Fruit fly (Drosophila melanogaster) whole organism, embryonic: ENCODE measurements around the gene CG18598.

Source experiments
- ATbp ChIP-seq: fragments of 200-800 bp; sonication (Bioruptor generic); optimal IDR thresholded peaks from 2 replicates; lab custom pipeline; 2017; ENCODE audit warnings: missing biosample characterization, mild to moderate bottlenecking, missing genetic modification characterization, missing genetic modification reagents
- Bgb ChIP-seq: fragments of 200-800 bp; sonication (Bioruptor generic); IDR thresholded peaks from 2 replicates; pipeline ENCODE4 v1.3.6; 2022; ENCODE audit warnings: missing biosample characterization, missing genetic modification characterization; ENCODE audit not compliant: partially characterized antibody
- Blimp-1 ChIP-seq: fragments of 200-800 bp; sonication (Bioruptor generic); optimal IDR thresholded peaks from 3 replicates; lab custom pipeline; 2018; ENCODE audit warnings: missing biosample characterization, missing genetic modification characterization, mild to moderate bottlenecking, moderate library complexity, missing genetic modification reagents
- CG12071 ChIP-seq: fragments of 200-800 bp; sonication (Bioruptor generic); optimal IDR thresholded peaks from 3 replicates; lab custom pipeline; 2018; ENCODE audit warnings: missing biosample characterization, mild to moderate bottlenecking, missing genetic modification characterization
- CG12299 ChIP-seq: fragments of 200-800 bp; sonication (Bioruptor generic); optimal IDR thresholded peaks from 2 replicates; lab custom pipeline; 2018; ENCODE audit warnings: missing biosample characterization, mild to moderate bottlenecking, missing genetic modification characterization
- CG13123 ChIP-seq: fragments of 200-800 bp; sonication (Bioruptor generic); optimal IDR thresholded peaks from 2 replicates; lab custom pipeline; 2016; ENCODE audit warnings: missing biosample characterization, missing genetic modification characterization
- CG13624 ChIP-seq: fragments of 200-800 bp; sonication (Bioruptor generic); optimal IDR thresholded peaks from 2 replicates; lab custom pipeline; 2016; ENCODE audit warnings: missing biosample characterization, missing genetic modification characterization
- CG14441 ChIP-seq: fragments of 200-800 bp; sonication (Bioruptor generic); IDR thresholded peaks from 2 replicates; pipeline ENCODE4 v1.3.6; 2022; ENCODE audit warnings: missing biosample characterization, missing genetic modification characterization
- CG15011 ChIP-seq: fragments of 200-800 bp; sonication (Bioruptor generic); optimal IDR thresholded peaks from 3 replicates; lab custom pipeline; 2018; ENCODE audit warnings: missing biosample characterization, mild to moderate bottlenecking, missing genetic modification characterization
- CG1602 ChIP-seq: fragments of 200-800 bp; sonication (Bioruptor generic); optimal IDR thresholded peaks from 3 replicates; lab custom pipeline; 2016; ENCODE audit warnings: missing biosample characterization, missing genetic modification characterization
- CG30403 ChIP-seq: fragments of 200-800 bp; sonication (Bioruptor generic); optimal IDR thresholded peaks from 3 replicates; lab custom pipeline; 2016; ENCODE audit warnings: missing biosample characterization, missing genetic modification characterization
- CG31441 ChIP-seq: fragments of 200-800 bp; sonication (Bioruptor generic); IDR thresholded peaks from 2 replicates; pipeline ENCODE4 v1.3.6; 2022; ENCODE audit warnings: missing biosample characterization, missing genetic modification characterization
- CG3407 ChIP-seq: fragments of 200-800 bp; sonication (Bioruptor generic); optimal IDR thresholded peaks from 2 replicates; lab custom pipeline; 2018; ENCODE audit warnings: missing biosample characterization, mild to moderate bottlenecking, missing genetic modification characterization
- CG34422 ChIP-seq: fragments of 200-800 bp; sonication (Bioruptor generic); IDR thresholded peaks from 3 replicates; pipeline ENCODE4 v1.3.6; 2022; ENCODE audit warnings: missing biosample characterization, missing genetic modification characterization
- CG4424 ChIP-seq: fragments of 200-800 bp; sonication (Bioruptor generic); optimal IDR thresholded peaks from 3 replicates; lab custom pipeline; 2016; ENCODE audit warnings: missing biosample characterization, missing genetic modification characterization
- CG4617 ChIP-seq: fragments of 200-800 bp; sonication (Bioruptor generic); optimal IDR thresholded peaks from 3 replicates; lab custom pipeline; 2016; ENCODE audit warnings: missing biosample characterization, missing genetic modification characterization, borderline replicate concordance
- CG5180 ChIP-seq: fragments of 200-800 bp; sonication (Bioruptor generic); optimal IDR thresholded peaks from 3 replicates; lab custom pipeline; 2017; ENCODE audit warnings: missing biosample characterization, missing genetic modification characterization, mild to moderate bottlenecking, moderate library complexity, missing genetic modification reagents
- CG6791 ChIP-seq: fragments of 200-800 bp; sonication (Bioruptor generic); IDR thresholded peaks from 3 replicates; pipeline ENCODE4 v1.3.6; 2022; ENCODE audit warnings: missing biosample characterization, missing genetic modification characterization; ENCODE audit not compliant: partially characterized antibody
- CG7372 ChIP-seq: fragments of 200-800 bp; sonication (Bioruptor generic); IDR thresholded peaks from 2 replicates; pipeline ENCODE4 v1.3.6; 2022; ENCODE audit warnings: missing biosample characterization, missing genetic modification characterization
- CG7745 ChIP-seq: fragments of 200-800 bp; sonication (Bioruptor generic); optimal IDR thresholded peaks from 2 replicates; lab custom pipeline; 2018; ENCODE audit warnings: missing biosample characterization, mild to moderate bottlenecking, missing genetic modification characterization, moderate library complexity
- CG9932 ChIP-seq: fragments of 200-800 bp; sonication (Bioruptor generic); IDR thresholded peaks from 2 replicates; pipeline ENCODE4 v1.3.6; 2022; ENCODE audit warnings: missing biosample characterization, missing genetic modification characterization
- Dad ChIP-seq: fragments of 200-800 bp; sonication (Bioruptor generic); optimal IDR thresholded peaks from 3 replicates; lab custom pipeline; 2016; ENCODE audit warnings: missing biosample characterization, missing genetic modification characterization
- Dip2 ChIP-seq: fragments of 200-800 bp; sonication (Bioruptor generic); IDR thresholded peaks from 2 replicates; pipeline ENCODE4 v1.3.6; 2022; ENCODE audit warnings: missing biosample characterization, missing genetic modification characterization
- E2f1 ChIP-seq: fragments of 200-800 bp; sonication (Bioruptor generic); IDR thresholded peaks from 2 replicates; pipeline ENCODE4 v1.3.6; 2022; ENCODE audit warnings: missing biosample characterization, missing genetic modification characterization
- HHEX ChIP-seq: fragments of 200-800 bp; sonication (Bioruptor generic); optimal IDR thresholded peaks from 3 replicates; lab custom pipeline; 2017; ENCODE audit warnings: missing biosample characterization, mild to moderate bottlenecking, missing genetic modification characterization, missing genetic modification reagents
- HmgD ChIP-seq: fragments of 200-800 bp; sonication (Bioruptor generic); optimal IDR thresholded peaks from 3 replicates; lab custom pipeline; 2016; ENCODE audit warnings: missing biosample characterization, missing genetic modification characterization
- Hr3 ChIP-seq: fragments of 200-800 bp; sonication (Bioruptor generic); optimal IDR thresholded peaks from 3 replicates; lab custom pipeline; 2016; ENCODE audit warnings: missing biosample characterization, missing genetic modification characterization
- Mrtf ChIP-seq: fragments of 200-800 bp; sonication (Bioruptor generic); IDR thresholded peaks from 3 replicates; pipeline ENCODE4 v1.3.6; 2022; ENCODE audit warnings: missing biosample characterization, missing genetic modification characterization
- NFAT ChIP-seq: fragments of 200-800 bp; sonication (Bioruptor generic); IDR thresholded peaks from 2 replicates; pipeline ENCODE4 v1.3.6; 2022; ENCODE audit warnings: missing biosample characterization, missing genetic modification characterization
- abd-A ChIP-seq: fragments of 200-800 bp; sonication (Bioruptor generic); optimal IDR thresholded peaks from 3 replicates; lab custom pipeline; 2019; ENCODE audit warnings: missing biosample characterization, mild to moderate bottlenecking, missing genetic modification characterization, moderate library complexity
- ac ChIP-seq: fragments of 200-800 bp; sonication (Bioruptor generic); optimal IDR thresholded peaks from 3 replicates; lab custom pipeline; 2017; ENCODE audit warnings: missing biosample characterization, mild to moderate bottlenecking, missing genetic modification characterization
- ara ChIP-seq: fragments of 200-800 bp; sonication (Bioruptor generic); IDR thresholded peaks from 2 replicates; pipeline ENCODE4 v1.3.6; 2022; ENCODE audit warnings: missing biosample characterization, missing genetic modification characterization
- ash1 ChIP-seq: fragments of 200-800 bp; sonication (Bioruptor generic); optimal IDR thresholded peaks from 2 replicates; lab custom pipeline; 2018; ENCODE audit warnings: missing biosample characterization, mild to moderate bottlenecking, missing genetic modification characterization
- dm ChIP-seq: fragments of 200-800 bp; sonication (Bioruptor generic); optimal IDR thresholded peaks from 3 replicates; lab custom pipeline; 2016; ENCODE audit warnings: missing biosample characterization, missing genetic modification characterization
- dysf ChIP-seq: fragments of 200-800 bp; sonication (Bioruptor generic); IDR thresholded peaks from 3 replicates; pipeline ENCODE4 v1.3.6; 2022; ENCODE audit warnings: missing biosample characterization, missing genetic modification characterization
- gcm ChIP-seq: fragments of 200-800 bp; sonication (Bioruptor generic); optimal IDR thresholded peaks from 2 replicates; lab custom pipeline; 2019; ENCODE audit warnings: missing biosample characterization, mild to moderate bottlenecking, missing genetic modification characterization, moderate library complexity
- grau ChIP-seq: fragments of 200-800 bp; optimal IDR thresholded peaks from 3 replicates; lab custom pipeline; 2019; ENCODE audit warnings: missing biosample characterization, mild to moderate bottlenecking, missing genetic modification characterization, moderate library complexity
- hth ChIP-seq: fragments of >200 bp; optimal IDR thresholded peaks from 2 replicates; lab custom pipeline; 2017; ENCODE audit warnings: inconsistent platforms
- klu ChIP-seq: fragments of 200-800 bp; sonication (Bioruptor generic); IDR thresholded peaks from 2 replicates; pipeline ENCODE4 v1.3.6; 2022; ENCODE audit warnings: missing biosample characterization, missing genetic modification characterization
- lbe ChIP-seq: fragments of 200-800 bp; sonication (Bioruptor generic); optimal IDR thresholded peaks from 2 replicates; lab custom pipeline; 2016; ENCODE audit warnings: missing biosample characterization, mild to moderate bottlenecking, missing genetic modification characterization
- lilli ChIP-seq: fragments of 200-800 bp; sonication (Bioruptor generic); optimal IDR thresholded peaks from 3 replicates; lab custom pipeline; 2016; ENCODE audit warnings: missing biosample characterization, missing genetic modification characterization
- org-1 ChIP-seq: fragments of 200-800 bp; sonication (Bioruptor generic); optimal IDR thresholded peaks from 2 replicates; lab custom pipeline; 2017; ENCODE audit warnings: missing biosample characterization, missing genetic modification characterization
- ranshi ChIP-seq: fragments of 200-800 bp; sonication (Bioruptor generic); IDR thresholded peaks from 2 replicates; pipeline ENCODE4 v1.3.6; 2022; ENCODE audit warnings: missing biosample characterization, missing genetic modification characterization
- repo ChIP-seq: fragments of 200-800 bp; sonication (Bioruptor generic); optimal IDR thresholded peaks from 2 replicates; lab custom pipeline; 2016; ENCODE audit warnings: missing biosample characterization, missing genetic modification characterization
- row ChIP-seq: fragments of 200-800 bp; sonication (Bioruptor generic); IDR thresholded peaks from 3 replicates; pipeline ENCODE4 v1.3.6; 2022; ENCODE audit warnings: missing biosample characterization, missing genetic modification characterization
- shn ChIP-seq: fragments of 200-800 bp; sonication (Bioruptor generic); optimal IDR thresholded peaks from 3 replicates; lab custom pipeline; 2016; ENCODE audit warnings: missing biosample characterization, missing genetic modification characterization
- slbo ChIP-seq: fragments of 200-800 bp; sonication (Bioruptor generic); IDR thresholded peaks from 2 replicates; pipeline ENCODE4 v1.3.6; 2022; ENCODE audit warnings: missing biosample characterization, missing genetic modification characterization
- tgo ChIP-seq: fragments of 200-800 bp; sonication (Bioruptor generic); IDR thresholded peaks from 3 replicates; pipeline ENCODE4 v1.3.6; 2022; ENCODE audit warnings: missing biosample characterization, missing genetic modification characterization
- toy ChIP-seq: fragments of 200-800 bp; sonication (Bioruptor generic); IDR thresholded peaks from 2 replicates; pipeline ENCODE4 v1.3.6; 2022; ENCODE audit warnings: missing biosample characterization, missing genetic modification characterization
- unc-4 ChIP-seq: fragments of 200-800 bp; sonication (Bioruptor generic); IDR thresholded peaks from 2 replicates; pipeline ENCODE4 v1.3.6; 2022; ENCODE audit warnings: missing biosample characterization, missing genetic modification characterization; ENCODE audit not compliant: partially characterized antibody
- zf30C ChIP-seq: fragments of 200-800 bp; sonication (Bioruptor generic); optimal IDR thresholded peaks from 3 replicates; lab custom pipeline; 2018; ENCODE audit warnings: missing biosample characterization, mild to moderate bottlenecking, missing genetic modification characterization
- zfh1 ChIP-seq: fragments of 200-800 bp; sonication (Bioruptor generic); IDR thresholded peaks from 3 replicates; pipeline ENCODE4 v1.3.6; 2022; ENCODE audit warnings: missing biosample characterization, missing genetic modification characterization

The CG18598 gene

DNA sequence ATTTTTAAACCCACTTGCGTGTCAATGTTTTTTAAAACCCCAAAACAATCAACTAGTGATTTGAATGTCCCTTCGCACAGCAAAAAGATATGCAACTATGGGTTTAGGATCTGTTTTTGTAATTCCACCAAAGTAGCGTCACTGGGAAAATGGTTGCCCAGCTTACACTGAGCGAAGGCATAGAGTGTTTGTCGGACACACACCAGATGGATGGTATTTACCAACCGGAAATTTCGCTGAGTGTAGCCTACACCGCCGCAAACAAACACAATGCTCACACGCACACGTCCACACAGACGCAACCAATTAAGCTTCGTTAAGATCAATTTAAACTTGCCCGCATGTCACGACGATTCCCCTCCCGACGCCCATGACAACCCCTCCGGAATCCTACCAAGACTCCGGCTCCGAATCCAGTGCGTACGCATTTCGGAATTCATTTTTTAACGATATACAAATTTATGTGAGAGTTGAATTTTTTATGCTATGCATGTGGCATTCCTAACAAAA, 22.1 kb upstream of the CG18598 start (continued):
- no peak for TF ChIP-seq CG4617 (GFP tag; lab: Kevin White, UChicago)
- no peak for TF ChIP-seq ATbp
- TF ChIP-seq CG13624 (GFP tag; lab: Kevin White, UChicago), result no peak
- TF ChIP-seq shn (GFP tag; lab: Kevin White, UChicago), result no peak
- no peak for TF ChIP-seq dm (GFP tag; lab: Kevin White, UChicago)
- TF ChIP-seq CG5180 (GFP tag; lab: Kevin White, UChicago), result no peak
- TF ChIP-seq Hr3 (GFP tag; lab: Kevin White, UChicago), result no peak
- no peak for TF ChIP-seq CG7745 (tag; lab: Kevin White, UChicago)
- no peak for TF ChIP-seq CG12071
- TF ChIP-seq CG6791, result no peak
- TF ChIP-seq HmgD (GFP tag; lab: Kevin White, UChicago), result no peak
- no peak for TF ChIP-seq CG3407
- TF ChIP-seq dysf (GFP tag; lab: Robert Waterston, UW), result 0 out of 3 replicates have a peak, but pooled peaks have one; percentile 34
- TF ChIP-seq E2f1 (GFP tag; lab: Robert Waterston, UW), result no peak
- no peak for TF ChIP-seq hth (lab: Kevin White, UChicago)
- no peak for TF ChIP-seq ara (GFP tag; lab: Robert Waterston, UW)
- no peak for TF ChIP-seq Dad (GFP tag; lab: Kevin White, UChicago)
- no peak for TF ChIP-seq Blimp-1
- no peak for TF ChIP-seq CG4424 (GFP tag; lab: Kevin White, UChicago)
- TF ChIP-seq NFAT (GFP tag; lab: Robert Waterston, UW), result peak; percentile 47; the same call in 1 of the 2 replicates
- TF ChIP-seq row (GFP tag; lab: Robert Waterston, UW), result peak; percentile 43; the same call in 1 of the 3 replicates
- no peak for TF ChIP-seq CG31441
- TF ChIP-seq CG14441 (GFP tag; lab: Robert Waterston, UW), result no peak; the same call in 1 of the 2 replicates
- no peak for TF ChIP-seq CG30403 (GFP tag; lab: Kevin White, UChicago)
- no peak for TF ChIP-seq Bgb (GFP tag; lab: Robert Waterston, UW)
- TF ChIP-seq ac, result no peak
- TF ChIP-seq CG34422 (GFP tag; lab: Robert Waterston, UW), result no peak
- TF ChIP-seq CG7372, result no peak
- no peak for TF ChIP-seq tgo (GFP tag; lab: Robert Waterston, UW)
- peak; percentile 91 for TF ChIP-seq repo (GFP tag; lab: Kevin White, UChicago)
- no peak for TF ChIP-seq HHEX (GFP tag; lab: Kevin White, UChicago)
- peak; percentile 48 for TF ChIP-seq zf30C (GFP tag; lab: Kevin White, UChicago)
- no peak for TF ChIP-seq CG1602
- no peak for TF ChIP-seq CG13123 (GFP tag; lab: Kevin White, UChicago)
- no peak for TF ChIP-seq ash1
- no peak for TF ChIP-seq zfh1
- TF ChIP-seq Dip2 (GFP tag; lab: Robert Waterston, UW), result no peak
- TF ChIP-seq Mrtf (GFP tag; lab: Robert Waterston, UW), result 0 out of 3 replicates have a peak, but pooled peaks have one; percentile 13
- no peak for TF ChIP-seq grau (tag; lab: Kevin White, UChicago)
- TF ChIP-seq CG9932 (GFP tag; lab: Robert Waterston, UW), result peak; percentile 27; the same call in 1 of the 2 replicates
- no peak for TF ChIP-seq unc-4 (GFP tag; lab: Robert Waterston, UW)
- TF ChIP-seq CG12299 (tag; lab: Kevin White, UChicago), result no peak
- TF ChIP-seq ranshi, result 0 out of 2 replicates have a peak, but pooled peaks have one; percentile 21
- peak; percentile 70 for TF ChIP-seq gcm (GFP tag; lab: Kevin White, UChicago)
- TF ChIP-seq lilli (GFP tag; lab: Kevin White, UChicago), result no peak
- no peak for TF ChIP-seq lbe (GFP tag; lab: Kevin White, UChicago)
- no peak for TF ChIP-seq org-1
- TF ChIP-seq abd-A, result no peak
- no peak for TF ChIP-seq toy (GFP tag; lab: Robert Waterston, UW)
- no peak for TF ChIP-seq klu (GFP tag; lab: Robert Waterston, UW)
- TF ChIP-seq slbo (GFP tag; lab: Robert Waterston, UW), result peak; percentile 24; the same call in 1 of the 2 replicates
- TF ChIP-seq CG15011, result no peak
